Fruit fly (Drosophila melanogaster): ENCODE results near the gene pum.

pum gene

dm6 chr3R:9222355-9222754 lies 15.1 kb downstream of the pum start:
- TF ChIP-seq nom (GFP tag; optimal IDR thresholded peaks at IDR 0.05) (peak; percentile 31), bsh (GFP tag; optimal IDR thresholded peaks at IDR 0.05) (peak in 1 of 2 experiments; percentile 41), chif (GFP tag; optimal IDR thresholded peaks at IDR 0.05) (no peak)

DNA sequence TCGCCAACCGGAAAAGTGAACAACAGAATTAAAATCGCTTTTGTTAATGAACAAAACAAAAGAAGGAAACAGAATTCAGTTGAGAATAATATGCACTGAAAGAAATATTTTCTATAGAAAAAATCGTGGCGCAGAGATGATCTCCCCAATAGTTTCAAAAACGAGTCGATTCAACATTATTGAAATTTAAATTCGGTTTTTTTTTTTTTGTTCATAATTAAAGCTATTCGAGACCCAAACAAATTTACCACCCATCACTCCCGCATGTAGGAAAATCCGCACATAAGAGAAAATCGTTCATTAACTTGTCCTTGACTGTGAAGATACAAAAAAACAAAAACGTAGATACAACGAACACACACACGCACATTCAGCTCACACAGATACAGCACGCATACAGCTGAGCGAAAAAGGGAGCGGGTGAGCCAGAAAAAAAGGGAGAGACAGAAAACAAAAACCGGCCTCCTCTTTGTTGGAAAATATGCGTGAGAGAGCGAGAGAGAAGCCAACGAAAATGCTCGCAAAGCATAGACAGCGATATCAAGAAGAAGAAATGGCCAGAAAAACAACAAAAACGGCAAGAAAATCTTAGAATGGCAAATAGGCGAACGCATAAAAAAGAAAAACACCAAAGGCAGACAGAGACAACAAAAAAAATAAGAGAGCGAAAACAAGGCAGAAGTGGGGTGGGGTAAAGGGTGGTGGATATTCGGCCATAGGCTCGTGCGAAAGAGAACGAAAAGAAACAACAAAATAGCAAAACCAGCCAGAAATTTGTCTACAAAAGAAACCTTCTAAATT lies 17.2 kb downstream of the pum start:
- TF ChIP-seq CG6765 (GFP tag; optimal IDR thresholded peaks at IDR 0.05): no peak
- TF ChIP-seq CG3838 (GFP tag; optimal IDR thresholded peaks at IDR 0.05): no peak
- peak in 1 of 2 experiments; percentile 56 for TF ChIP-seq eve (GFP tag; optimal IDR thresholded peaks at IDR 0.05)
- no peak for TF ChIP-seq Vsx1 (GFP tag; optimal IDR thresholded peaks at IDR 0.05)
- peak; percentile 50; the same call in 1 of the 2 replicates for TF ChIP-seq al (GFP tag; IDR thresholded peaks at IDR 0.05)
- no peak for TF ChIP-seq corto (GFP tag; optimal IDR thresholded peaks at IDR 0.05)
- TF ChIP-seq CG3726 (GFP tag; IDR thresholded peaks at IDR 0.05): no peak
- TF ChIP-seq Sry-δ (GFP tag; optimal IDR thresholded peaks at IDR 0.05): no peak
- TF ChIP-seq CG17385 (GFP tag; optimal IDR thresholded peaks at IDR 0.05): peak; percentile 93
- no peak for TF ChIP-seq CG11093 (GFP tag; IDR thresholded peaks at IDR 0.05)
- no peak for TF ChIP-seq CG31388 (GFP tag; optimal IDR thresholded peaks at IDR 0.05)
- TF ChIP-seq CG10565 (GFP tag; optimal IDR thresholded peaks at IDR 0.05): no peak
- TF ChIP-seq CG7928 (GFP tag; optimal IDR thresholded peaks at IDR 0.05): no peak
- TF ChIP-seq CG9727 (GFP tag; optimal IDR thresholded peaks at IDR 0.05): peak; percentile 33
- no peak for TF ChIP-seq Hr3 (GFP tag; optimal IDR thresholded peaks at IDR 0.05)
- peak; percentile 59 for TF ChIP-seq Chrac-16 (GFP tag; optimal IDR thresholded peaks at IDR 0.05)
- peak; percentile 54; the same call in 1 of the 2 replicates for TF ChIP-seq CG31224 (GFP tag; IDR thresholded peaks at IDR 0.05)
- TF ChIP-seq CG2889 (GFP tag; IDR thresholded peaks at IDR 0.05): no peak
- no peak for TF ChIP-seq Stat92E (GFP tag; optimal IDR thresholded peaks at IDR 0.05)
- TF ChIP-seq gem (tag; optimal IDR thresholded peaks at IDR 0.05): peak; percentile 67
- peak; percentile 14 for TF ChIP-seq fu2 (GFP tag; optimal IDR thresholded peaks at IDR 0.05)
- TF ChIP-seq NfI (GFP tag; optimal IDR thresholded peaks at IDR 0.05): peak; percentile 35
- TF ChIP-seq chinmo (GFP tag; IDR thresholded peaks at IDR 0.05; ENCODE audit: partially characterized antibody): 0 out of 4 replicates have a peak, but pooled peaks have one; percentile 66
- TF ChIP-seq CTCF (GFP tag; optimal IDR thresholded peaks at IDR 0.05): no peak
- no peak for TF ChIP-seq zen (tag; optimal IDR thresholded peaks at IDR 0.05)
- no peak for TF ChIP-seq Eip74EF (GFP tag; optimal IDR thresholded peaks at IDR 0.05)
- peak; percentile 50 for TF ChIP-seq CG3281 (GFP tag; optimal IDR thresholded peaks at IDR 0.05)
- TF ChIP-seq GATAe (GFP tag; conservative IDR thresholded peaks at IDR 0.05): no peak
- TF ChIP-seq CG14710 (tag; optimal IDR thresholded peaks at IDR 0.05): no peak
- TF ChIP-seq seq (GFP tag; IDR thresholded peaks at IDR 0.05): peak; percentile 59; the same call in 1 of the 2 replicates
- no peak for TF ChIP-seq zen2 (GFP tag; IDR thresholded peaks at IDR 0.05; ENCODE audit: partially characterized antibody)
- TF ChIP-seq CG6791 (GFP tag; IDR thresholded peaks at IDR 0.05; ENCODE audit: partially characterized antibody): no peak
- TF ChIP-seq Dad (GFP tag; optimal IDR thresholded peaks at IDR 0.05): no peak
- TF ChIP-seq Six4 (GFP tag; optimal IDR thresholded peaks at IDR 0.05): no peak
- TF ChIP-seq CG32772 (GFP tag; IDR thresholded peaks at IDR 0.05): no peak; the same call in 1 of the 2 replicates
- peak; percentile 59 for TF ChIP-seq vvl (GFP tag; IDR thresholded peaks at IDR 0.05)
- TF ChIP-seq CG2199 (GFP tag; IDR thresholded peaks at IDR 0.05): no peak
- TF ChIP-seq shn (GFP tag; optimal IDR thresholded peaks at IDR 0.05): peak; percentile 14
- TF ChIP-seq CG11723 (GFP tag; optimal IDR thresholded peaks at IDR 0.05): no peak
- no peak for TF ChIP-seq CG14860 (GFP tag; IDR thresholded peaks at IDR 0.05; ENCODE audit: partially characterized antibody)
- TF ChIP-seq CG4854 (GFP tag; optimal IDR thresholded peaks at IDR 0.05): no peak
- TF ChIP-seq NC2β (GFP tag; optimal IDR thresholded peaks at IDR 0.05): no peak
- TF ChIP-seq MTF-1 (GFP tag; optimal IDR thresholded peaks at IDR 0.05; ENCODE audit: borderline replicate concordance): no peak
- no peak for TF ChIP-seq CG12942 (GFP tag; optimal IDR thresholded peaks at IDR 0.05)
